Fruit fly (Drosophila melanogaster): ENCODE data around the gene CG34377.

The CG34377 gene

dm6 chr3R:22356464-22357410 is 32.8 kb upstream of the CG34377 start, which contains the start of gene Sar1 (continued):
- no peak for TF ChIP-seq fd3F (GFP tag; optimal IDR thresholded peaks at IDR 0.05)
- peak; percentile 43 for TF ChIP-seq CG8944 (GFP tag; optimal IDR thresholded peaks at IDR 0.05)
- peak; percentile 11 for TF ChIP-seq lab (GFP tag; optimal IDR thresholded peaks at IDR 0.05)
- no peak for TF ChIP-seq BtbVII (GFP tag; optimal IDR thresholded peaks at IDR 0.05)
- no peak for TF ChIP-seq br (optimal IDR thresholded peaks at IDR 0.05)
- TF ChIP-seq da (GFP tag; optimal IDR thresholded peaks at IDR 0.05): no peak
- TF ChIP-seq dm (GFP tag; optimal IDR thresholded peaks at IDR 0.05): peak; percentile 59
- TF ChIP-seq CG7556 (GFP tag; optimal IDR thresholded peaks at IDR 0.05): no peak
- TF ChIP-seq CG17802 (tag; optimal IDR thresholded peaks at IDR 0.05): no peak
- TF ChIP-seq HLHmδ (GFP tag; optimal IDR thresholded peaks at IDR 0.05): no peak
- peak in 1 of 2 experiments; percentile 53 for TF ChIP-seq tll (GFP tag; optimal IDR thresholded peaks at IDR 0.05)
- TF ChIP-seq sna (GFP tag; IDR thresholded peaks at IDR 0.05; ENCODE audit: partially characterized antibody): peak; percentile 95
- no peak for TF ChIP-seq HHEX (GFP tag; optimal IDR thresholded peaks at IDR 0.05)
- no peak for TF ChIP-seq cwo (GFP tag; optimal IDR thresholded peaks at IDR 0.05)
- no peak for TF ChIP-seq Bdp1 (GFP tag; optimal IDR thresholded peaks at IDR 0.05)
- TF ChIP-seq nau (GFP tag; optimal IDR thresholded peaks at IDR 0.05): no peak
- TF ChIP-seq CG8924 (tag; optimal IDR thresholded peaks at IDR 0.05): peak; percentile 22
- no peak for TF ChIP-seq ems (GFP tag; optimal IDR thresholded peaks at IDR 0.05)
- peak; percentile 41 for TF ChIP-seq grau (tag; optimal IDR thresholded peaks at IDR 0.05)
- no peak for TF ChIP-seq CG6813 (GFP tag; optimal IDR thresholded peaks at IDR 0.05)
- TF ChIP-seq jigr1 (GFP tag; IDR thresholded peaks at IDR 0.05): no peak
- peak; percentile 24 for TF ChIP-seq CG18599 (GFP tag; optimal IDR thresholded peaks at IDR 0.05)
- TF ChIP-seq usp (GFP tag; optimal IDR thresholded peaks at IDR 0.05): no peak
- TF ChIP-seq Poxn (GFP tag; IDR thresholded peaks at IDR 0.05): no peak
- TF ChIP-seq CoRest (tag; optimal IDR thresholded peaks at IDR 0.05): peak; percentile 65
- TF ChIP-seq CG11456 (GFP tag; IDR thresholded peaks at IDR 0.05): peak; percentile 69; the same call in 2 of the 3 replicates
- no peak for TF ChIP-seq oc (tag; optimal IDR thresholded peaks at IDR 0.05)
- TF ChIP-seq CG10274 (GFP tag; optimal IDR thresholded peaks at IDR 0.05): no peak
- TF ChIP-seq row (GFP tag; IDR thresholded peaks at IDR 0.05): peak; percentile 44; the same call in 2 of the 3 replicates
- no peak for TF ChIP-seq CG9727 (GFP tag; optimal IDR thresholded peaks at IDR 0.05)
- no peak for TF ChIP-seq bowl (GFP tag; IDR thresholded peaks at IDR 0.05)
- no peak for TF ChIP-seq CG14441 (GFP tag; IDR thresholded peaks at IDR 0.05)
- TF ChIP-seq gro (GFP tag; optimal IDR thresholded peaks at IDR 0.05): peak; percentile 81
- peak; percentile 46 for TF ChIP-seq Xbp1 (GFP tag; optimal IDR thresholded peaks at IDR 0.05)
- TF ChIP-seq pfk (GFP tag; optimal IDR thresholded peaks at IDR 0.05): no peak
- no peak for TF ChIP-seq CG18619 (GFP tag; optimal IDR thresholded peaks at IDR 0.05)
- TF ChIP-seq Optix (GFP tag; IDR thresholded peaks at IDR 0.05): no peak
- peak; percentile 18 for TF ChIP-seq ewg (GFP tag; optimal IDR thresholded peaks at IDR 0.05)
- peak; percentile 42; the same call in 2 of the 4 replicates for TF ChIP-seq Gug (GFP tag; IDR thresholded peaks at IDR 0.05)
- no peak for TF ChIP-seq CkIIα-i1 (GFP tag; IDR thresholded peaks at IDR 0.05)
- TF ChIP-seq toy (GFP tag; IDR thresholded peaks at IDR 0.05): no peak
- TF ChIP-seq Ssrp (tag; optimal IDR thresholded peaks at IDR 0.05): no peak
- peak; percentile 69 for TF ChIP-seq tna (GFP tag; IDR thresholded peaks at IDR 0.05; ENCODE audit: partially characterized antibody)
- TF ChIP-seq lilli (GFP tag; optimal IDR thresholded peaks at IDR 0.05): peak; percentile 42
- no peak for TF ChIP-seq CG6765 (GFP tag; optimal IDR thresholded peaks at IDR 0.05)
- TF ChIP-seq ttk (GFP tag; IDR thresholded peaks at IDR 0.05): no peak
- peak; percentile 72 for TF ChIP-seq vvl (GFP tag; IDR thresholded peaks at IDR 0.05)
- TF ChIP-seq danr (GFP tag; IDR thresholded peaks at IDR 0.05): no peak
